Fruit fly (Drosophila melanogaster) whole organism, embryonic: ENCODE measurements around the gene CG3604.
A peak's percentile ranks its signal among the peaks of the same experiment; 100 is the strongest.

ENCODE experiments used
- C15 ChIP-seq: fragments of 200-800 bp; sonication (Bioruptor generic); IDR thresholded peaks from 3 replicates; pipeline ENCODE4 v1.3.6; 2022; ENCODE audit warnings: missing biosample characterization, missing genetic modification characterization
- CG16863 ChIP-seq: fragments of 200-800 bp; sonication (Bioruptor generic); optimal IDR thresholded peaks from 3 replicates; lab custom pipeline; 2016; ENCODE audit warnings: missing biosample characterization, missing genetic modification characterization
- CG2199 ChIP-seq: fragments of 200-800 bp; sonication (Bioruptor generic); IDR thresholded peaks from 3 replicates; pipeline ENCODE4 v1.3.6; 2022; ENCODE audit warnings: missing biosample characterization, missing genetic modification characterization
- Max ChIP-seq: fragments of 200-800 bp; sonication (Bioruptor generic); optimal IDR thresholded peaks from 2 replicates; lab custom pipeline; 2016; ENCODE audit warnings: missing biosample characterization, mild to moderate bottlenecking, missing genetic modification characterization
- bbx ChIP-seq: fragments of 200-800 bp; sonication (Bioruptor generic); IDR thresholded peaks from 2 replicates; pipeline ENCODE4 v1.3.6; 2022; ENCODE audit warnings: missing biosample characterization, missing genetic modification characterization; ENCODE audit not compliant: partially characterized antibody
- crp ChIP-seq, 2 experiments: fragments of 200-800 bp; sonication (Bioruptor generic); optimal IDR thresholded peaks; 2 replicates in 1 of 2; 3 replicates in 1 of 2; lab custom pipeline; 2017; ENCODE audit warnings: missing biosample characterization in 2 of 2, missing genetic modification characterization in 2 of 2, mild to moderate bottlenecking in 1 of 2, moderate library complexity in 1 of 2
- sd ChIP-seq: fragments of 200-800 bp; sonication (Bioruptor generic); optimal IDR thresholded peaks from 3 replicates; lab custom pipeline; 2018; ENCODE audit warnings: missing biosample characterization, mild to moderate bottlenecking, missing genetic modification characterization, moderate library complexity
- sob ChIP-seq: fragments of 200-800 bp; sonication (Bioruptor generic); IDR thresholded peaks from 2 replicates; pipeline ENCODE4 v1.3.6; 2022; ENCODE audit warnings: missing biosample characterization, missing genetic modification characterization

dm6 chr2L:3655698-3656105 lies 42.0 kb downstream of the CG3604 start:
- no peak for TF ChIP-seq bbx (GFP tag; lab: Robert Waterston, UW)
- peak; percentile 95 for TF ChIP-seq sd (tag; lab: Kevin White, UChicago)
- TF ChIP-seq Max (GFP tag; lab: Kevin White, UChicago), result peak; percentile 96
- TF ChIP-seq CG16863 (GFP tag; lab: Kevin White, UChicago), result peak; percentile 98
- TF ChIP-seq sob, result peak; percentile 98
- TF ChIP-seq crp (GFP tag; optimal IDR thresholded peaks at IDR 0.05; lab: Kevin White, UChicago), result peak in 1 of 2 experiments; percentile 68
- TF ChIP-seq C15 (GFP tag; lab: Robert Waterston, UW), result peak; percentile 96
- peak; percentile 91 for TF ChIP-seq CG2199 (GFP tag; lab: Robert Waterston, UW)
